Worm (Caenorhabditis elegans): Measurements from ENCODE around the gene shw-1.

ce11 chrII:8256013-8256412 is 65.3 kb downstream of the shw-1 start, which contains the start of gene F35C11.7:
- TF ChIP-seq B0310.2 (tag; optimal IDR thresholded peaks at IDR 0.05) (no peak), ama-1 (optimal IDR thresholded peaks at IDR 0.05) (no peak), flt-1 (GFP tag; IDR thresholded peaks at IDR 0.05) (no peak), ets-7 (tag; optimal IDR thresholded peaks at IDR 0.05) (no peak), ceh-13 (GFP tag; optimal IDR thresholded peaks at IDR 0.05) (no peak), sea-1 (GFP tag; conservative IDR thresholded peaks at IDR 0.05) (no peak), F13C5.2 (tag; optimal IDR thresholded peaks at IDR 0.05) (no peak), pes-1 (GFP tag; IDR thresholded peaks at IDR 0.05) (no peak), aly-1 (tag; optimal IDR thresholded peaks at IDR 0.05) (no peak), tbx-11 (GFP tag; IDR thresholded peaks at IDR 0.05) (no peak), ceh-36 (tag; optimal IDR thresholded peaks at IDR 0.05) (no peak), hnd-1 (tag; optimal IDR thresholded peaks at IDR 0.05) (no peak), scrt-1 (GFP tag; IDR thresholded peaks at IDR 0.05) (no peak)
